Worm (Caenorhabditis elegans): ENCODE data around the gene F54B11.7.

Gene F54B11.7

ce11 chrX:13583895-13584344 lies 16.3 kb upstream of the F54B11.7 start:
- no peak for TF ChIP-seq nhr-237 (tag; optimal IDR thresholded peaks at IDR 0.05)
- no peak for TF ChIP-seq unc-30 (tag; optimal IDR thresholded peaks at IDR 0.05)
- no peak for TF ChIP-seq elt-2 (tag; optimal IDR thresholded peaks at IDR 0.05)
- TF ChIP-seq fkh-10 (GFP tag; optimal IDR thresholded peaks at IDR 0.05), result no peak
- TF ChIP-seq pqm-1 (tag; optimal IDR thresholded peaks at IDR 0.05), result no peak
- TF ChIP-seq aly-2 (tag; optimal IDR thresholded peaks at IDR 0.05), result no peak
- TF ChIP-seq swsn-7 (tag; optimal IDR thresholded peaks at IDR 0.05), result peak; percentile 44
- peak in 1 of 6 experiments; percentile 2 for TF ChIP-seq elt-3 (tag; optimal IDR thresholded peaks at IDR 0.05)
- peak; percentile 4 to 31 for TF ChIP-seq lin-35 (GFP tag; optimal IDR thresholded peaks at IDR 0.05)
- TF ChIP-seq snpc-4 (tag; optimal IDR thresholded peaks at IDR 0.05), result no peak
- TF ChIP-seq tlp-1 (tag; optimal IDR thresholded peaks at IDR 0.05), result no peak
- TF ChIP-seq ceh-82 (tag; optimal IDR thresholded peaks at IDR 0.05), result peak in 1 of 3 experiments; percentile 30
- no peak for TF ChIP-seq skn-1 (tag; optimal IDR thresholded peaks at IDR 0.05)
- no peak for TF ChIP-seq pax-3 (tag; optimal IDR thresholded peaks at IDR 0.05)
- TF ChIP-seq egl-13 (tag; optimal IDR thresholded peaks at IDR 0.05), result no peak
- TF ChIP-seq nhr-85 (tag), result peak; percentile 84
- peak; percentile 58 for TF ChIP-seq nhr-20 (tag; optimal IDR thresholded peaks at IDR 0.05)
- TF ChIP-seq egl-27 (tag; optimal IDR thresholded peaks at IDR 0.05), result no peak
- TF ChIP-seq unc-86 (tag; optimal IDR thresholded peaks at IDR 0.05), result no peak
- peak; percentile 32 for TF ChIP-seq blmp-1 (tag; optimal IDR thresholded peaks at IDR 0.05)
- TF ChIP-seq ztf-11 (tag; optimal IDR thresholded peaks at IDR 0.05), result peak in 1 of 2 experiments; percentile 70
- peak; percentile 52 for TF ChIP-seq snu-23 (GFP tag; optimal IDR thresholded peaks at IDR 0.05)
- peak; percentile 42 for TF ChIP-seq nhr-47 (tag; optimal IDR thresholded peaks at IDR 0.05)
- peak; percentile 37 for TF ChIP-seq dsc-1 (tag; optimal IDR thresholded peaks at IDR 0.05)
- TF ChIP-seq nhr-84 (tag; optimal IDR thresholded peaks at IDR 0.05), result no peak
- no peak for TF ChIP-seq mdl-1 (tag; optimal IDR thresholded peaks at IDR 0.05)
- no peak for TF ChIP-seq lin-13 (GFP tag; optimal IDR thresholded peaks at IDR 0.05)
- TF ChIP-seq mab-9 (GFP tag; IDR thresholded peaks at IDR 0.05), result no peak
- peak; percentile 19 for TF ChIP-seq irx-1 (tag; optimal IDR thresholded peaks at IDR 0.05)
- TF ChIP-seq F16B12.6 (tag; optimal IDR thresholded peaks at IDR 0.05), result no peak
- TF ChIP-seq rnt-1 (tag; optimal IDR thresholded peaks at IDR 0.05), result peak; percentile 42
- peak; percentile 9; the same call in 1 of the 2 replicates for TF ChIP-seq nhr-19 (GFP tag; conservative IDR thresholded peaks at IDR 0.05)
- no peak for TF ChIP-seq lir-3 (tag; optimal IDR thresholded peaks at IDR 0.05; ENCODE audit: poor library complexity)
- TF ChIP-seq isw-1 (GFP tag; IDR thresholded peaks at IDR 0.05), result no peak
- no peak for TF ChIP-seq efl-3 (GFP tag; optimal IDR thresholded peaks at IDR 0.05)
- TF ChIP-seq nhr-71 (tag; optimal IDR thresholded peaks at IDR 0.05), result peak; percentile 43
- no peak for TF ChIP-seq C16A3.4 (tag; optimal IDR thresholded peaks at IDR 0.05)
- no peak for TF ChIP-seq nhr-11 (tag; optimal IDR thresholded peaks at IDR 0.05)
- no peak for TF ChIP-seq unc-62 (GFP tag; optimal IDR thresholded peaks at IDR 0.05)
- no peak for TF ChIP-seq C34B4.2 (tag; optimal IDR thresholded peaks at IDR 0.05)
- TF ChIP-seq fkh-4 (tag; optimal IDR thresholded peaks at IDR 0.05; ENCODE audit: borderline replicate concordance), result no peak
- TF ChIP-seq nhr-28 (tag; optimal IDR thresholded peaks at IDR 0.05), result no peak
- TF ChIP-seq nhr-12 (tag; optimal IDR thresholded peaks at IDR 0.05), result no peak
- TF ChIP-seq fkh-8 (tag; optimal IDR thresholded peaks at IDR 0.05), result no peak
- TF ChIP-seq lin-14 (GFP tag; optimal IDR thresholded peaks at IDR 0.05), result peak; percentile 85
- TF ChIP-seq lsy-2 (tag; optimal IDR thresholded peaks at IDR 0.05), result peak in 1 of 2 experiments; percentile 16
- no peak for TF ChIP-seq lin-15B (tag; optimal IDR thresholded peaks at IDR 0.05)
- TF ChIP-seq vab-15 (tag; optimal IDR thresholded peaks at IDR 0.05), result no peak
- no peak for TF ChIP-seq fos-1 (tag; optimal IDR thresholded peaks at IDR 0.05)
- TF ChIP-seq lin-39 (tag; optimal IDR thresholded peaks at IDR 0.05), result no peak
- TF ChIP-seq tbx-2 (tag; optimal IDR thresholded peaks at IDR 0.05), result peak; percentile 49
- no peak for TF ChIP-seq Y116A8C.19 (tag; optimal IDR thresholded peaks at IDR 0.05; ENCODE audit: borderline replicate concordance)
- peak; percentile 46 for TF ChIP-seq nhr-90 (tag; optimal IDR thresholded peaks at IDR 0.05; ENCODE audit: poor library complexity)
